Fruit fly (Drosophila melanogaster): ENCODE results near the gene Sfp87B.

DNA sequence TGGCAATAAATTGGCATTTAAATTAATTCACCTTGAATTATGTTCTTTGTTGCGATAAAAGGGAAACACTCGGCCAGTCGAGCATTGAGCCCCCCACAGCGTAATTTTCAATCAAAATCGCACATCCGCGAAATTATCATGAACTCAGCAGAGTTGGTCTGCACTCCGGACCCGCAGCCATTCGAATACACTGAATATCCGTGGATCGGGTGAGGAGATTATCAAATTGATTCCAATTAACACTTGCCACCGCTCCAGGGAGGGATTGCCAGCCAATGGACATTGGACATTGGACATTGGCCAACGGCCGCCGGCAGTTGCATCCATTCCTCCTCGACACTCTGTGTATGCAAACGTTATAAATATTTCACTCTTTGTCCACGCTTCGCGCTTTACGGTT lies 34.6 kb downstream of the Sfp87B start:
- no peak for TF ChIP-seq h (optimal IDR thresholded peaks at IDR 0.05)
- no peak for TF ChIP-seq Myc (optimal IDR thresholded peaks at IDR 0.05)
- no peak for TF ChIP-seq ttk (optimal IDR thresholded peaks at IDR 0.05)
- TF ChIP-seq psq (optimal IDR thresholded peaks at IDR 0.05), result no peak
- no peak for TF ChIP-seq insv (optimal IDR thresholded peaks at IDR 0.05)
- no peak for TF ChIP-seq Sin3A (optimal IDR thresholded peaks at IDR 0.05)
